Worm (Caenorhabditis elegans): ENCODE data around the gene gck-3.

- TF ChIP-seq ceh-82 (tag; optimal IDR thresholded peaks at IDR 0.05) (no peak), fos-1 (tag; optimal IDR thresholded peaks at IDR 0.05) (no peak), mdl-1 (tag; optimal IDR thresholded peaks at IDR 0.05) (no peak), ZK546.5 (tag; optimal IDR thresholded peaks at IDR 0.05) (no peak), nhr-77 (tag; optimal IDR thresholded peaks at IDR 0.05) (no peak), aly-2 (tag; optimal IDR thresholded peaks at IDR 0.05) (no peak), ceh-9 (tag; optimal IDR thresholded peaks at IDR 0.05) (no peak), unc-39 (tag; optimal IDR thresholded peaks at IDR 0.05) (no peak), fkh-10 (GFP tag; optimal IDR thresholded peaks at IDR 0.05) (no peak), snpc-4 (tag; optimal IDR thresholded peaks at IDR 0.05) (no peak), nhr-25 (tag; optimal IDR thresholded peaks at IDR 0.05) (no peak), pqm-1 (tag; optimal IDR thresholded peaks at IDR 0.05) (no peak)
Observed at ce11 chrV:18008680-18009079, 42.0 kb upstream of the gck-3 start.
